Worm (Caenorhabditis elegans): ENCODE data around the gene B0554.1.

- TF ChIP-seq lir-3 (tag; optimal IDR thresholded peaks at IDR 0.05) (no peak), lin-15B (tag; optimal IDR thresholded peaks at IDR 0.05) (no peak), nhr-76 (tag; optimal IDR thresholded peaks at IDR 0.05) (no peak), dpl-1 (GFP tag; optimal IDR thresholded peaks at IDR 0.05) (no peak), mdl-1 (tag; optimal IDR thresholded peaks at IDR 0.05) (no peak), mdt-29 (GFP tag; IDR thresholded peaks at IDR 0.05) (no peak), madf-9 (GFP tag; conservative IDR thresholded peaks at IDR 0.05) (no peak), ama-1 (optimal IDR thresholded peaks at IDR 0.05) (no peak), daf-12 (tag; optimal IDR thresholded peaks at IDR 0.05) (no peak), ceh-28 (tag; optimal IDR thresholded peaks at IDR 0.05) (no peak), aha-1 (tag) (no peak), ces-1 (GFP tag; optimal IDR thresholded peaks at IDR 0.05) (no peak), cey-2 (tag; optimal IDR thresholded peaks at IDR 0.05; ENCODE audit: borderline replicate concordance, insufficient read depth) (no peak), nhr-237 (tag; optimal IDR thresholded peaks at IDR 0.05) (no peak)
Observed at ce11 chrV:486684-487083, 48.5 kb downstream of the B0554.1 start, which contains the start of gene nhr-211.

Measured in whole organism, L4 larva.